Worm (Caenorhabditis elegans) whole organism, L1 larva: Measurements from ENCODE around the gene rme-4.

Experiments used
- C16A3.4 ChIP-seq: fragments of 150-350 bp; optimal IDR thresholded peaks from 2 replicates; lab custom pipeline; 2014; ENCODE audit warnings: missing biosample characterization, missing genetic modification characterization
- aly-2 ChIP-seq: fragments of 150-350 bp; optimal IDR thresholded peaks from 2 replicates; lab custom pipeline; 2014; ENCODE audit warnings: missing biosample characterization, missing genetic modification characterization
- blmp-1 ChIP-seq: fragments of 150-350 bp; optimal IDR thresholded peaks from 2 replicates; lab custom pipeline; 2014; ENCODE audit warnings: missing biosample characterization, missing genetic modification characterization
- ceh-8 ChIP-seq: fragments of 200-800 bp; sonication (Bioruptor generic); optimal IDR thresholded peaks from 2 replicates; lab custom pipeline; 2018; ENCODE audit warnings: mild to moderate bottlenecking, missing genetic modification characterization, moderate library complexity, missing compliant biosample characterization
- ceh-90 ChIP-seq: sonication (generic microtip); optimal IDR thresholded peaks from 2 replicates; lab custom pipeline; 2016; ENCODE audit warnings: missing genetic modification characterization, missing compliant biosample characterization
- ces-1 ChIP-seq: fragments of 150-350 bp; optimal IDR thresholded peaks from 2 replicates; lab custom pipeline; 2014; ENCODE audit warnings: missing biosample characterization, missing genetic modification reagents, missing genetic modification characterization
- dsc-1 ChIP-seq: sonication (generic microtip); optimal IDR thresholded peaks from 2 replicates; lab custom pipeline; 2016; ENCODE audit warnings: mild to moderate bottlenecking, missing genetic modification characterization, missing compliant biosample characterization
- efl-1 ChIP-seq, 4 experiments: fragments of 150-350 bp; optimal IDR thresholded peaks in 3 of 4; peaks in 1 of 4; 1 replicate in 1 of 4; 2 replicates in 3 of 4; lab custom pipeline; 2014; ENCODE audit warnings: missing biosample characterization in 2 of 4, missing genetic modification characterization in 2 of 4, missing genetic modification reagents in 2 of 4
- efl-3 ChIP-seq: fragments of 200-800 bp; sonication (Bioruptor generic); optimal IDR thresholded peaks from 2 replicates; lab custom pipeline; 2018; ENCODE audit warnings: mild to moderate bottlenecking, missing genetic modification characterization, missing compliant biosample characterization
- egl-27 ChIP-seq, 2 experiments: fragments of 150-350 bp in 1 of 2; sonication (generic microtip); optimal IDR thresholded peaks; 3 replicates each; lab custom pipeline; 2017 to 2018; ENCODE audit warnings: missing biosample characterization in 2 of 2, missing genetic modification characterization in 2 of 2, missing genetic modification reagents in 2 of 2
- elt-3 ChIP-seq, 6 experiments: fragments of 150-350 bp in 1 of 6; sonication (generic microtip); optimal IDR thresholded peaks; 2 replicates each; lab custom pipeline; 2017 to 2018; ENCODE audit warnings: missing biosample characterization in 6 of 6, missing genetic modification characterization in 6 of 6, inconsistent platforms in 1 of 6
- ets-5 ChIP-seq: fragments of 200-800 bp; sonication (Bioruptor generic); IDR thresholded peaks from 2 replicates; pipeline ENCODE4 v1.3.6; 2022; ENCODE audit warnings: missing genetic modification characterization, missing compliant biosample characterization
- fkh-10 ChIP-seq: sonication (generic microtip); optimal IDR thresholded peaks from 2 replicates; lab custom pipeline; 2017; ENCODE audit warnings: missing biosample characterization, missing genetic modification reagents, missing genetic modification characterization
- fos-1 ChIP-seq: fragments of 150-350 bp; optimal IDR thresholded peaks from 2 replicates; lab custom pipeline; 2014; ENCODE audit warnings: missing biosample characterization, missing genetic modification characterization
- grh-1 ChIP-seq: fragments of 200-800 bp; sonication (Bioruptor generic); IDR thresholded peaks from 2 replicates; pipeline ENCODE4 v1.3.6; 2022; ENCODE audit warnings: missing genetic modification reagents, missing genetic modification characterization, missing compliant biosample characterization
- hlh-17 ChIP-seq: fragments of 200-800 bp; sonication (Bioruptor generic); optimal IDR thresholded peaks from 2 replicates; lab custom pipeline; 2018; ENCODE audit warnings: missing genetic modification characterization, mild to moderate bottlenecking, missing compliant biosample characterization, moderate library complexity, borderline replicate concordance
- hpl-2 ChIP-seq: fragments of 150-350 bp; optimal IDR thresholded peaks from 2 replicates; lab custom pipeline; 2014; ENCODE audit warnings: missing biosample characterization, missing genetic modification reagents, missing genetic modification characterization
- irx-1 ChIP-seq: sonication (generic microtip); optimal IDR thresholded peaks from 2 replicates; lab custom pipeline; 2016; ENCODE audit warnings: missing genetic modification characterization, missing compliant biosample characterization
- jun-1 ChIP-seq: fragments of 150-350 bp; optimal IDR thresholded peaks from 2 replicates; lab custom pipeline; 2014; ENCODE audit warnings: missing biosample characterization, missing genetic modification reagents, missing genetic modification characterization
- lin-13 ChIP-seq: fragments of 150-350 bp; optimal IDR thresholded peaks from 2 replicates; lab custom pipeline; 2014; ENCODE audit warnings: missing biosample characterization, missing genetic modification reagents, missing genetic modification characterization
- lin-14 ChIP-seq: fragments of 200-800 bp; sonication (Bioruptor generic); optimal IDR thresholded peaks from 2 replicates; lab custom pipeline; 2018; ENCODE audit warnings: mild to moderate bottlenecking, missing genetic modification characterization, moderate library complexity, missing compliant biosample characterization
- lin-35 ChIP-seq, 2 experiments: fragments of 150-350 bp; optimal IDR thresholded peaks; 2 replicates each; lab custom pipeline; 2014; ENCODE audit warnings: missing biosample characterization in 2 of 2, missing genetic modification characterization in 2 of 2, missing genetic modification reagents in 2 of 2
- lin-39 ChIP-seq: fragments of 150-350 bp; optimal IDR thresholded peaks from 2 replicates; lab custom pipeline; 2014; ENCODE audit warnings: missing biosample characterization, missing genetic modification reagents, missing genetic modification characterization
- lsy-2 ChIP-seq, 2 experiments: fragments of 150-350 bp; optimal IDR thresholded peaks; 2 replicates each; lab custom pipeline; 2014; ENCODE audit warnings: missing biosample characterization in 2 of 2, missing genetic modification characterization in 2 of 2
- mdl-1 ChIP-seq, 2 experiments: fragments of 150-350 bp; optimal IDR thresholded peaks; 2 replicates each; lab custom pipeline; 2014 to 2017; ENCODE audit warnings: missing biosample characterization in 2 of 2, missing genetic modification characterization in 2 of 2, inconsistent platforms in 1 of 2
- mef-2 ChIP-seq: fragments of 150-350 bp; optimal IDR thresholded peaks from 2 replicates; lab custom pipeline; 2014; ENCODE audit warnings: missing biosample characterization, missing genetic modification characterization
- mep-1 ChIP-seq: fragments of 150-350 bp; optimal IDR thresholded peaks from 2 replicates; lab custom pipeline; 2014; ENCODE audit warnings: missing biosample characterization, missing genetic modification characterization
- nhr-12 ChIP-seq: sonication (generic microtip); optimal IDR thresholded peaks from 2 replicates; lab custom pipeline; 2017; ENCODE audit warnings: missing biosample characterization, missing genetic modification characterization
- nhr-20 ChIP-seq: sonication (generic microtip); optimal IDR thresholded peaks from 2 replicates; lab custom pipeline; 2016; ENCODE audit warnings: mild to moderate bottlenecking, missing genetic modification characterization, missing compliant biosample characterization
- nhr-237 ChIP-seq: fragments of 150-350 bp; optimal IDR thresholded peaks from 2 replicates; lab custom pipeline; 2014; ENCODE audit warnings: missing biosample characterization, missing genetic modification characterization
- nhr-28 ChIP-seq: fragments of 150-350 bp; optimal IDR thresholded peaks from 2 replicates; lab custom pipeline; 2014; ENCODE audit warnings: missing biosample characterization, missing genetic modification characterization
- nhr-71 ChIP-seq: sonication (generic microtip); optimal IDR thresholded peaks from 2 replicates; lab custom pipeline; 2016; ENCODE audit warnings: mild to moderate bottlenecking, missing genetic modification characterization, moderate library complexity, missing compliant biosample characterization
- nhr-76 ChIP-seq: sonication (generic microtip); optimal IDR thresholded peaks from 2 replicates; lab custom pipeline; 2017; ENCODE audit warnings: missing biosample characterization, missing genetic modification characterization
- nhr-85 ChIP-seq: sonication (generic microtip); peaks from one replicate; lab custom pipeline; 2016; ENCODE audit warnings: missing genetic modification characterization, inconsistent platforms, missing compliant biosample characterization
- nhr-90 ChIP-seq: sonication (generic microtip); optimal IDR thresholded peaks from 2 replicates; lab custom pipeline; 2016; ENCODE audit warnings: mild to moderate bottlenecking, missing genetic modification characterization, missing compliant biosample characterization; ENCODE audit not compliant: poor library complexity
- skn-1 ChIP-seq: fragments of 150-350 bp; optimal IDR thresholded peaks from 2 replicates; lab custom pipeline; 2014; ENCODE audit warnings: missing biosample characterization, missing genetic modification characterization
- snu-23 ChIP-seq: sonication (generic microtip); optimal IDR thresholded peaks from 2 replicates; lab custom pipeline; 2016; ENCODE audit warnings: missing genetic modification characterization, missing compliant biosample characterization
- sptf-1 ChIP-seq: fragments of 150-350 bp; optimal IDR thresholded peaks from 2 replicates; lab custom pipeline; 2014; ENCODE audit warnings: missing biosample characterization, missing genetic modification characterization
- swsn-7 ChIP-seq: sonication (generic microtip); optimal IDR thresholded peaks from 2 replicates; lab custom pipeline; 2016; ENCODE audit warnings: missing genetic modification characterization, missing compliant biosample characterization
- tbx-2 ChIP-seq: sonication (generic microtip); optimal IDR thresholded peaks from 2 replicates; lab custom pipeline; 2016; ENCODE audit warnings: missing genetic modification characterization, missing compliant biosample characterization
- tlp-1 ChIP-seq: fragments of 150-350 bp; optimal IDR thresholded peaks from 2 replicates; lab custom pipeline; 2014; ENCODE audit warnings: missing biosample characterization, missing genetic modification characterization
- unc-130 ChIP-seq: fragments of 150-350 bp; optimal IDR thresholded peaks from 2 replicates; lab custom pipeline; 2017; ENCODE audit warnings: missing biosample characterization, missing genetic modification characterization, inconsistent platforms
- unc-62 ChIP-seq: fragments of 150-350 bp; optimal IDR thresholded peaks from 2 replicates; lab custom pipeline; 2014; ENCODE audit warnings: missing biosample characterization, missing genetic modification reagents, missing genetic modification characterization
- unc-86 ChIP-seq: sonication (generic microtip); optimal IDR thresholded peaks from 2 replicates; lab custom pipeline; 2016; ENCODE audit warnings: missing genetic modification characterization, missing compliant biosample characterization
- unc-98 ChIP-seq: fragments of 200-800 bp; sonication (Bioruptor generic); IDR thresholded peaks from 2 replicates; pipeline ENCODE4 v1.3.6; 2022; ENCODE audit warnings: missing genetic modification characterization, missing compliant biosample characterization
- zip-4 ChIP-seq: fragments of 200-800 bp; sonication (Bioruptor generic); optimal IDR thresholded peaks from 2 replicates; lab custom pipeline; 2018; ENCODE audit warnings: mild to moderate bottlenecking, missing genetic modification characterization, moderate library complexity, missing compliant biosample characterization
- ztf-11 ChIP-seq, 2 experiments: sonication (generic microtip); optimal IDR thresholded peaks; 2 replicates each; lab custom pipeline; 2016 to 2017; ENCODE audit warnings: missing genetic modification characterization in 2 of 2, missing biosample characterization in 1 of 2, missing compliant biosample characterization in 1 of 2
- ztf-4 ChIP-seq: fragments of 150-350 bp; optimal IDR thresholded peaks from 2 replicates; lab custom pipeline; 2014; ENCODE audit warnings: missing biosample characterization, missing genetic modification characterization

rme-4 gene

ce11 chrX:10379678-10380077 is at the start of gene rme-4:
rme-4 (minus strand) TSS chrX:10379845.
- TF ChIP-seq ztf-11 (tag; optimal IDR thresholded peaks at IDR 0.05; lab: Kevin White, UChicago) (no peak), elt-3 (tag; optimal IDR thresholded peaks at IDR 0.05; lab: Kevin White, UChicago) (no peak), ztf-4 (no peak), ceh-90 (tag; lab: Kevin White, UChicago) (no peak), nhr-71 (tag; lab: Kevin White, UChicago) (no peak), fos-1 (tag; lab: Kevin White, UChicago) (no peak), lin-35 (GFP tag; optimal IDR thresholded peaks at IDR 0.05; lab: Kevin White, UChicago) (no peak), nhr-12 (tag; lab: Kevin White, UChicago) (no peak), nhr-237 (no peak)

DNA sequence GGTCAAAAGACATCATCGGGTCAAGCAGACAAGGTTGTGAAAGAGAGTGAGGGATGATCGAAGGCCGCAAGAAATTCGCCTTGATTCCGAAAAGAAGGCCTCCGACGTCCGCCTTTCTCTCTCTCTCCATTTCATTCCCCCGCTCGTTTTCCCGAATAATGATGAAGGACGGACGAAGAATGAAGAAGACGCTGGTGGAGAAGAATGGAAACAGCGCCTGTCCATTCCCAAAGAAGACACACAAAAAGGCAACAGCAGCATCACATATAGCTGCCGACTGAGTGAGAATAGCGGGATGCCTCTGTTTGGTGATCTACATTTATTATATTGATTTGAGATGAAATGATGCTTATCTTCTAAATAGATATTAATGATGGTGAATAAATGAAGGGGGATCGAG is 49.6 kb upstream of the rme-4 start:
- no peak for TF ChIP-seq grh-1 (GFP tag; lab: Robert Waterston, UW)
- TF ChIP-seq ztf-11 (tag; optimal IDR thresholded peaks at IDR 0.05; lab: Kevin White, UChicago): no peak
- TF ChIP-seq blmp-1: peak; percentile 93
- TF ChIP-seq egl-27 (tag; optimal IDR thresholded peaks at IDR 0.05; lab: Kevin White, UChicago): no peak
- TF ChIP-seq efl-3: no peak
- TF ChIP-seq C16A3.4 (tag; lab: Kevin White, UChicago): no peak
- TF ChIP-seq lin-14 (GFP tag; lab: Kevin White, UChicago): peak; percentile 66
- no peak for TF ChIP-seq nhr-20 (tag; lab: Kevin White, UChicago)
- no peak for TF ChIP-seq fkh-10 (GFP tag; lab: Kevin White, UChicago)
- TF ChIP-seq tbx-2 (tag; lab: Kevin White, UChicago): no peak
- no peak for TF ChIP-seq unc-62 (GFP tag; lab: Kevin White, UChicago)
- no peak for TF ChIP-seq ces-1 (GFP tag; lab: Kevin White, UChicago)
- no peak for TF ChIP-seq ztf-4
- peak in 1 of 6 experiments; percentile 35 for TF ChIP-seq elt-3 (tag; optimal IDR thresholded peaks at IDR 0.05; lab: Kevin White, UChicago)
- TF ChIP-seq mef-2 (tag; lab: Kevin White, UChicago): no peak
- TF ChIP-seq ets-5 (GFP tag; lab: Robert Waterston, UW): no peak
- no peak for TF ChIP-seq nhr-76 (tag; lab: Kevin White, UChicago)
- no peak for TF ChIP-seq skn-1 (tag; lab: Kevin White, UChicago)
- no peak for TF ChIP-seq unc-98 (GFP tag; lab: Robert Waterston, UW)
- TF ChIP-seq nhr-28 (tag; lab: Kevin White, UChicago): no peak
- TF ChIP-seq ceh-8: no peak
- no peak for TF ChIP-seq swsn-7 (tag; lab: Kevin White, UChicago)
- peak; percentile 35 for TF ChIP-seq nhr-85
- TF ChIP-seq mep-1 (tag; lab: Kevin White, UChicago): peak; percentile 45
- no peak for TF ChIP-seq sptf-1 (tag; lab: Kevin White, UChicago)
- no peak for TF ChIP-seq nhr-90 (tag; lab: Kevin White, UChicago)
- no peak for TF ChIP-seq tlp-1 (tag; lab: Kevin White, UChicago)
- TF ChIP-seq dsc-1 (tag; lab: Kevin White, UChicago): no peak
- no peak for TF ChIP-seq unc-130 (tag; lab: Kevin White, UChicago)
- TF ChIP-seq efl-1 (optimal IDR thresholded peaks at IDR 0.05; lab: Kevin White, UChicago): no peak
- no peak for TF ChIP-seq efl-1 (GFP tag; optimal IDR thresholded peaks at IDR 0.05 in 1 of 2; lab: Kevin White, UChicago)
- TF ChIP-seq hpl-2 (GFP tag; lab: Kevin White, UChicago): no peak
- no peak for TF ChIP-seq jun-1 (tag; lab: Kevin White, UChicago)
- no peak for TF ChIP-seq hlh-17 (GFP tag; lab: Kevin White, UChicago)
- no peak for TF ChIP-seq unc-86 (tag; lab: Kevin White, UChicago)
- TF ChIP-seq zip-4 (GFP tag; lab: Kevin White, UChicago): no peak
- no peak for TF ChIP-seq aly-2 (tag; lab: Kevin White, UChicago)
- peak; percentile 24 for TF ChIP-seq snu-23 (GFP tag; lab: Kevin White, UChicago)
- TF ChIP-seq lin-39: no peak
- no peak for TF ChIP-seq irx-1 (tag; lab: Kevin White, UChicago)
- no peak for TF ChIP-seq mdl-1 (tag; optimal IDR thresholded peaks at IDR 0.05; lab: Kevin White, UChicago)
- no peak for TF ChIP-seq lin-13
- no peak for TF ChIP-seq lsy-2 (tag; optimal IDR thresholded peaks at IDR 0.05; lab: Kevin White, UChicago)
